Worm (Caenorhabditis elegans) whole organism, L2 larva: Measurements from ENCODE around the gene snt-3.

Experiments
- ama-1 ChIP-seq: fragments of 150-350 bp; optimal IDR thresholded peaks from 2 replicates; lab custom pipeline; 2018; ENCODE audit warnings: inconsistent platforms
- fos-1 ChIP-seq: fragments of 150-350 bp; optimal IDR thresholded peaks from 2 replicates; lab custom pipeline; 2014; ENCODE audit warnings: missing biosample characterization, missing genetic modification characterization

DNA sequence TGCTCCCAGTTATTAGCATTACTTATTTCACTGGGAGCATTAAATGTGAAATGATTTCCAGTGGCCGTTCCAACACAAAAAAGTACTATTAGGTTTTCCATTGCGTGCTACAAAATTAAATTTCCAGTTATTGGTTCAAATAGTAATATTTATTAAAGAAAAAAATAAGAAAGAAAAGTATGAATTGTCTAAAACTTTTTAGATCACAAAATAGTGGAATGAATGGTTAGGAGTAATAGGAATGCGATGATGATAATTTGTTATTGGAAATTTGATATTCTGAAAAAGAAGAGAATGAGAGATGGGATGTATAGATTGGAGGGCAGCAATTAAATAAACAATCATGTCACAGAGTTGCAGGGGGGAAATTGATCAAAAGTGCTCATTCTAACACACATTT lies 12.8 kb downstream of the snt-3 start, which contains the start of gene Y75B7AL.2:
- TF ChIP-seq fos-1 (tag; lab: Kevin White, UChicago) = no peak
- TF ChIP-seq ama-1 (lab: Kevin White, UChicago) = no peak
